Worm (Caenorhabditis elegans): ENCODE measurements around the gene srh-129.

DNA sequence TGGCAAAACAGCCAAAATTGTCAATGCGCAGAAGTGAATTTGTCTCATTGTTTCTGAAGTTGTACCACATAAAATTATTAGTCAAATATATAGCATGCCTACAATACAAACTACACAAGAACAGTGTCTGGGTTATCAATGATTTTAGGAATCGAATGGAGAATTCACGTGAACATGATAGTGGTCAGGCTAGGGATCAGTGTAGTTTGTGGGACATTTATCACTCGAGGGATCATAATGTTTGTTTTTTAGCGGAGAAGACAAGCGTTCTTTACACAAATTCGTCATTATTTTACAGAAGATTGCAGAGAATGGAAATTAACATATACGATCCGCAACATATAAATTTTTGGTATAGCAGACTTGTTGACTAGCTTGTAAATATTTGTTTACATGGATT is 33.5 kb upstream of the srh-129 start, which contains the start of gene ugt-51:
- TF ChIP-seq unc-62 (GFP tag; optimal IDR thresholded peaks at IDR 0.05), result no peak
- TF ChIP-seq snpc-4 (GFP tag; optimal IDR thresholded peaks at IDR 0.05), result no peak
- TF ChIP-seq snpc-4 (tag; optimal IDR thresholded peaks at IDR 0.05), result no peak
- TF ChIP-seq atf-7 (tag; optimal IDR thresholded peaks at IDR 0.05), result no peak
- no peak for TF ChIP-seq pha-4 (tag; optimal IDR thresholded peaks at IDR 0.05)
- TF ChIP-seq snpc-1.3 (tag; optimal IDR thresholded peaks at IDR 0.05; ENCODE audit: insufficient read depth), result no peak
- no peak for TF ChIP-seq ztf-26 (tag; optimal IDR thresholded peaks at IDR 0.05)
- TF ChIP-seq hlh-12 (tag; optimal IDR thresholded peaks at IDR 0.05), result no peak
- no peak for TF ChIP-seq B0261.1 (tag; optimal IDR thresholded peaks at IDR 0.05)
- no peak for TF ChIP-seq ztf-28 (GFP tag; IDR thresholded peaks at IDR 0.05)
